Fruit fly (Drosophila melanogaster): ENCODE data around the gene pn.

The pn gene

DNA sequence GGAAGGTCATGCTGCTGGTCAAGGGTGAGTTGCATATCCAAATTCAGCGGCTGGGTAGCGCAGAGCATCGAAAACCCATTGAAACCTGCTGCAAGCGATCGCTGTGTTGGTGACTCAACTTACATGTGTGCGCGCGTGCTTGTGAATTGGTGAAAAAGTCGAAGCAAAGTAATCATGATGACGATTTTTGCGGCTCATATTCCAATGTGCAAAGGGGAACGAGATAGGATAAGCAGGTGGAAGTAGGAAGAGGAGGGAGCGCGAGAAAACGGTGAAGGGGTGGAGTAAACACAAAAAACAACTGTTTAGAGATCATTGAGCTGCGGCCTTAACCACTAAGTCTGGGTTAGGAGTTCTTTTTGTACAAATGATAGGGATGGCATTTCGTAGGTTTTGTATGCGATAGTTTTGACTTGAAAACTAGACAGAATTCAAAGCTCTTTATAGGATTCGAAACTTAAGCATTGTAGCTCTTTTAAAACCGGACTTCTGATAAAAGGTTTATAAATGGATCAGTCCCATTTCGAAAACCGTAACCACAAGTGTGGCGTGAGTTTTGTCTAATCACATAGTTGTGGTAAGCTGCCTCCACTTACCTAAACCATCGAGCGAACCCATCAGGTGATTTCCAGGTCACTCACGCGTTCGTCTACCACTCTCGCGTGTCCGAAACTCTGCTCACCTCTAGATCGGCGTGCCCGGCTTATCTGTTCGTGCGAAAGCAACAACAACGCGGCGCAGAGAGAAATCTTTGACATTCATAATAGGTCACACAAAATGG, 35.1 kb upstream of the pn start (continued):
- peak; percentile 33; the same call in 1 of the 2 replicates for TF ChIP-seq Drgx (GFP tag; IDR thresholded peaks at IDR 0.05)
- TF ChIP-seq CG6791 (GFP tag; IDR thresholded peaks at IDR 0.05; ENCODE audit: partially characterized antibody), result peak; percentile 62; the same call in 2 of the 3 replicates
- peak; percentile 36; the same call in 1 of the 2 replicates for TF ChIP-seq CG31441 (GFP tag; IDR thresholded peaks at IDR 0.05)
- peak; percentile 67 for TF ChIP-seq corto (GFP tag; optimal IDR thresholded peaks at IDR 0.05)
- no peak for TF ChIP-seq CG2889 (GFP tag; IDR thresholded peaks at IDR 0.05)
- TF ChIP-seq vnd (GFP tag; IDR thresholded peaks at IDR 0.05; ENCODE audit: partially characterized antibody), result peak; percentile 79
- TF ChIP-seq insv (GFP tag; optimal IDR thresholded peaks at IDR 0.05), result peak in 1 of 2 experiments; percentile 23
- TF ChIP-seq CG3407 (GFP tag; optimal IDR thresholded peaks at IDR 0.05), result no peak
- no peak for TF ChIP-seq Dfd (GFP tag; optimal IDR thresholded peaks at IDR 0.05)
- no peak for TF ChIP-seq Hr39 (optimal IDR thresholded peaks at IDR 0.05)
- no peak for TF ChIP-seq CG8478 (optimal IDR thresholded peaks at IDR 0.05)
- peak; percentile 47 for TF ChIP-seq CG13424 (tag; optimal IDR thresholded peaks at IDR 0.05)
- peak; percentile 46 for TF ChIP-seq CG4328 (GFP tag; optimal IDR thresholded peaks at IDR 0.05)
- peak; percentile 12 for TF ChIP-seq pzg (GFP tag; optimal IDR thresholded peaks at IDR 0.05)
- no peak for TF ChIP-seq Atf6 (GFP tag; IDR thresholded peaks at IDR 0.05)
- TF ChIP-seq CG2129 (GFP tag; IDR thresholded peaks at IDR 0.05; ENCODE audit: partially characterized antibody), result peak; percentile 72
- no peak for TF ChIP-seq hkb (optimal IDR thresholded peaks at IDR 0.05)
- TF ChIP-seq hkb (GFP tag; IDR thresholded peaks at IDR 0.05), result 0 out of 2 replicates have a peak, but pooled peaks have one; percentile 29
- TF ChIP-seq Sox102F (GFP tag; optimal IDR thresholded peaks at IDR 0.05), result peak; percentile 21
- no peak for TF ChIP-seq az2 (GFP tag; optimal IDR thresholded peaks at IDR 0.05)
- peak; percentile 22 to 51 for TF ChIP-seq Pdp1 (GFP tag; optimal IDR thresholded peaks at IDR 0.05)
- peak; percentile 16 for TF ChIP-seq Ssrp (tag; optimal IDR thresholded peaks at IDR 0.05)
- TF ChIP-seq lab (GFP tag; optimal IDR thresholded peaks at IDR 0.05), result peak; percentile 41
- TF ChIP-seq unc-4 (GFP tag; IDR thresholded peaks at IDR 0.05; ENCODE audit: partially characterized antibody), result peak; percentile 76
- no peak for TF ChIP-seq ken (GFP tag; IDR thresholded peaks at IDR 0.05)
- TF ChIP-seq NfI (GFP tag; optimal IDR thresholded peaks at IDR 0.05), result peak; percentile 23
- peak; percentile 8 for TF ChIP-seq CG4424 (GFP tag; optimal IDR thresholded peaks at IDR 0.05)
- peak; percentile 5 for TF ChIP-seq disco-r (GFP tag; optimal IDR thresholded peaks at IDR 0.05)
- no peak for TF ChIP-seq odd (GFP tag; optimal IDR thresholded peaks at IDR 0.05)
- TF ChIP-seq Hr78 (GFP tag; optimal IDR thresholded peaks at IDR 0.05), result peak in 1 of 2 experiments; percentile 87
- TF ChIP-seq CG8290 (GFP tag; optimal IDR thresholded peaks at IDR 0.05), result no peak
- TF ChIP-seq CG8290 (tag; optimal IDR thresholded peaks at IDR 0.05), result peak; percentile 13 to 19
- peak; percentile 63 for TF ChIP-seq inv (GFP tag; IDR thresholded peaks at IDR 0.05; ENCODE audit: partially characterized antibody)
- TF ChIP-seq B-H2 (GFP tag; optimal IDR thresholded peaks at IDR 0.05), result peak; percentile 47
- no peak; the same call in 2 of the 3 replicates for TF ChIP-seq tgo (GFP tag; IDR thresholded peaks at IDR 0.05)
- peak; percentile 65 for TF ChIP-seq Bgb (GFP tag; IDR thresholded peaks at IDR 0.05; ENCODE audit: partially characterized antibody)
- no peak for TF ChIP-seq trem (tag; optimal IDR thresholded peaks at IDR 0.05)
- peak; percentile 77; the same call in 2 of the 3 replicates for TF ChIP-seq hb (GFP tag; IDR thresholded peaks at IDR 0.05; ENCODE audit: partially characterized antibody)
- peak; percentile 15 to 66 for TF ChIP-seq dpn (GFP tag; optimal IDR thresholded peaks at IDR 0.05)
- TF ChIP-seq zen2 (GFP tag; IDR thresholded peaks at IDR 0.05; ENCODE audit: partially characterized antibody), result peak; percentile 72; the same call in 1 of the 3 replicates
- no peak for TF ChIP-seq CG9876 (GFP tag; optimal IDR thresholded peaks at IDR 0.05)
- peak in 1 of 2 experiments; percentile 39 for TF ChIP-seq crp (GFP tag; optimal IDR thresholded peaks at IDR 0.05)
- TF ChIP-seq CTCF (GFP tag; optimal IDR thresholded peaks at IDR 0.05), result no peak
- no peak for TF ChIP-seq CG13123 (GFP tag; optimal IDR thresholded peaks at IDR 0.05)
- TF ChIP-seq CG10209 (GFP tag; optimal IDR thresholded peaks at IDR 0.05), result peak; percentile 13
- TF ChIP-seq p53 (GFP tag; optimal IDR thresholded peaks at IDR 0.05), result no peak
- TF ChIP-seq Max (GFP tag; optimal IDR thresholded peaks at IDR 0.05), result peak; percentile 31
- TF ChIP-seq Lim3 (GFP tag; IDR thresholded peaks at IDR 0.05), result no peak
- TF ChIP-seq CG17912 (GFP tag; optimal IDR thresholded peaks at IDR 0.05), result no peak
